Fruit fly (Drosophila melanogaster) whole organism, embryonic: ENCODE measurements around the gene CG10254.

ENCODE experiments used
- Blimp-1 ChIP-seq: fragments of 200-800 bp; sonication (Bioruptor generic); optimal IDR thresholded peaks from 3 replicates; lab custom pipeline; 2018; ENCODE audit warnings: missing biosample characterization, missing genetic modification characterization, mild to moderate bottlenecking, moderate library complexity, missing genetic modification reagents
- CG11560 ChIP-seq: fragments of 200-800 bp; sonication (Bioruptor generic); IDR thresholded peaks from 3 replicates; pipeline ENCODE4 v1.3.6; 2022; ENCODE audit warnings: missing biosample characterization, missing genetic modification characterization
- CG12769 ChIP-seq: fragments of 200-800 bp; sonication (Bioruptor generic); optimal IDR thresholded peaks from 2 replicates; lab custom pipeline; 2019; ENCODE audit warnings: missing biosample characterization, mild to moderate bottlenecking, missing genetic modification characterization, moderate library complexity
- CG13296 ChIP-seq: fragments of 200-800 bp; sonication (Bioruptor generic); optimal IDR thresholded peaks from 3 replicates; lab custom pipeline; 2018; ENCODE audit warnings: missing biosample characterization, mild to moderate bottlenecking, missing genetic modification characterization
- CG15514 ChIP-seq: fragments of 200-800 bp; sonication (Bioruptor generic); optimal IDR thresholded peaks from 3 replicates; lab custom pipeline; 2017; ENCODE audit warnings: missing biosample characterization, missing genetic modification characterization, mild to moderate bottlenecking, moderate library complexity, missing genetic modification reagents
- CG18262 ChIP-seq: fragments of 200-800 bp; optimal IDR thresholded peaks from 3 replicates; lab custom pipeline; 2019; ENCODE audit warnings: missing biosample characterization, mild to moderate bottlenecking, missing genetic modification characterization, moderate library complexity
- CG18764 ChIP-seq: fragments of 200-800 bp; sonication (Bioruptor generic); optimal IDR thresholded peaks from 3 replicates; lab custom pipeline; 2016; ENCODE audit warnings: missing biosample characterization, missing genetic modification characterization
- CG32532 ChIP-seq: fragments of 200-800 bp; sonication (Bioruptor generic); IDR thresholded peaks from 2 replicates; pipeline ENCODE4 v1.3.6; 2022; ENCODE audit warnings: missing biosample characterization, missing genetic modification characterization
- CG33557 ChIP-seq: fragments of 200-800 bp; sonication (Bioruptor generic); optimal IDR thresholded peaks from 2 replicates; lab custom pipeline; 2019; ENCODE audit warnings: missing biosample characterization, mild to moderate bottlenecking, missing genetic modification characterization, moderate library complexity
- CG4617 ChIP-seq: fragments of 200-800 bp; sonication (Bioruptor generic); optimal IDR thresholded peaks from 3 replicates; lab custom pipeline; 2016; ENCODE audit warnings: missing biosample characterization, missing genetic modification characterization, borderline replicate concordance
- CG6683 ChIP-seq: fragments of 200-800 bp; sonication (Bioruptor generic); optimal IDR thresholded peaks from 2 replicates; lab custom pipeline; 2017; ENCODE audit warnings: missing biosample characterization, mild to moderate bottlenecking, missing genetic modification characterization, missing genetic modification reagents
- CG7963 ChIP-seq: fragments of 200-800 bp; sonication (Bioruptor generic); IDR thresholded peaks from 3 replicates; pipeline ENCODE4 v1.3.6; 2022; ENCODE audit warnings: missing biosample characterization, missing genetic modification characterization; ENCODE audit not compliant: partially characterized antibody
- CG7987 ChIP-seq: fragments of 200-800 bp; sonication (Bioruptor generic); optimal IDR thresholded peaks from 2 replicates; lab custom pipeline; 2018; ENCODE audit warnings: missing biosample characterization, mild to moderate bottlenecking, missing genetic modification characterization, moderate library complexity
- CG8089 ChIP-seq: fragments of 200-800 bp; sonication (Bioruptor generic); optimal IDR thresholded peaks from 3 replicates; lab custom pipeline; 2016; ENCODE audit warnings: missing biosample characterization, missing genetic modification characterization
- CG8359 ChIP-seq: fragments of 200-800 bp; sonication (Bioruptor generic); optimal IDR thresholded peaks from 2 replicates; lab custom pipeline; 2017; ENCODE audit warnings: missing biosample characterization, mild to moderate bottlenecking, missing genetic modification characterization, borderline replicate concordance
- CG9609 ChIP-seq: fragments of 200-800 bp; sonication (Bioruptor generic); optimal IDR thresholded peaks from 3 replicates; lab custom pipeline; 2016; ENCODE audit warnings: missing biosample characterization, missing genetic modification characterization
- CoRest ChIP-seq: fragments of 200-800 bp; sonication (Bioruptor generic); optimal IDR thresholded peaks from 3 replicates; lab custom pipeline; 2018; ENCODE audit warnings: missing biosample characterization, mild to moderate bottlenecking, missing genetic modification characterization, moderate library complexity
- Doc2 ChIP-seq: fragments of 200-800 bp; sonication (Bioruptor generic); IDR thresholded peaks from 2 replicates; pipeline ENCODE4 v1.3.6; 2022; ENCODE audit warnings: missing biosample characterization, missing genetic modification characterization
- Dp ChIP-seq: fragments of 200-800 bp; sonication (Bioruptor generic); optimal IDR thresholded peaks from 2 replicates; lab custom pipeline; 2018; ENCODE audit warnings: missing biosample characterization, mild to moderate bottlenecking, missing genetic modification characterization, moderate library complexity
- E2f2 ChIP-seq: fragments of 200-800 bp; sonication (Bioruptor generic); IDR thresholded peaks from 2 replicates; pipeline ENCODE4 v1.3.6; 2022; ENCODE audit warnings: missing biosample characterization, missing genetic modification characterization
- Ets65A ChIP-seq: fragments of 200-800 bp; sonication (Bioruptor generic); peaks from one replicate; lab custom pipeline; 2016; ENCODE audit warnings: missing biosample characterization, missing genetic modification characterization
- Fer1 ChIP-seq: fragments of 200-800 bp; sonication (Bioruptor generic); optimal IDR thresholded peaks from 2 replicates; lab custom pipeline; 2017; ENCODE audit warnings: missing biosample characterization, mild to moderate bottlenecking, missing genetic modification characterization
- MBD-R2 ChIP-seq: fragments of 200-800 bp; sonication (Bioruptor generic); IDR thresholded peaks from 2 replicates; pipeline ENCODE4 v1.3.6; 2022; ENCODE audit warnings: missing biosample characterization, missing genetic modification characterization
- Med ChIP-seq: fragments of 200-800 bp; sonication (Bioruptor generic); peaks from one replicate; lab custom pipeline; 2016; ENCODE audit warnings: missing biosample characterization, missing genetic modification characterization, mild to moderate bottlenecking, inconsistent platforms, moderate library complexity
- NC2α ChIP-seq: fragments of 200-800 bp; sonication (Bioruptor generic); optimal IDR thresholded peaks from 2 replicates; lab custom pipeline; 2016; ENCODE audit warnings: missing biosample characterization, missing genetic modification characterization
- NfI ChIP-seq: fragments of 200-800 bp; sonication (Bioruptor generic); optimal IDR thresholded peaks from 3 replicates; lab custom pipeline; 2018; ENCODE audit warnings: missing biosample characterization, mild to moderate bottlenecking, missing genetic modification characterization, moderate library complexity
- Optix ChIP-seq: fragments of 200-800 bp; sonication (Bioruptor generic); IDR thresholded peaks from 3 replicates; pipeline ENCODE4 v1.3.6; 2022; ENCODE audit warnings: missing biosample characterization, missing genetic modification characterization
- Pdp1 ChIP-seq, 2 experiments: fragments of 200-800 bp; sonication (Bioruptor generic); optimal IDR thresholded peaks; 3 replicates each; lab custom pipeline; 2016; ENCODE audit warnings: missing biosample characterization in 2 of 2, missing genetic modification characterization in 2 of 2, mild to moderate bottlenecking in 1 of 2, moderate library complexity in 1 of 2
- amos ChIP-seq: fragments of 200-800 bp; sonication (Bioruptor generic); IDR thresholded peaks from 2 replicates; pipeline ENCODE4 v1.3.6; 2022; ENCODE audit warnings: missing biosample characterization, missing genetic modification characterization; ENCODE audit not compliant: partially characterized antibody
- bcd ChIP-seq: fragments of 200-800 bp; sonication (Bioruptor generic); optimal IDR thresholded peaks from 2 replicates; lab custom pipeline; 2017; ENCODE audit warnings: missing biosample characterization, mild to moderate bottlenecking, missing genetic modification characterization
- chif ChIP-seq, 2 experiments: fragments of 200-800 bp; sonication (Bioruptor generic); optimal IDR thresholded peaks; 3 replicates each; lab custom pipeline; 2016; ENCODE audit warnings: missing biosample characterization in 2 of 2, missing genetic modification characterization in 2 of 2
- croc ChIP-seq: fragments of 200-800 bp; sonication (Bioruptor generic); conservative IDR thresholded peaks from 3 replicates; pipeline ENCODE4 v1.3.6; 2022; ENCODE audit warnings: missing biosample characterization, missing genetic modification characterization
- dmrt11E ChIP-seq: fragments of 200-800 bp; sonication (Bioruptor generic); optimal IDR thresholded peaks from 3 replicates; lab custom pipeline; 2018; ENCODE audit warnings: missing biosample characterization, mild to moderate bottlenecking, missing genetic modification characterization, moderate library complexity
- exex ChIP-seq: fragments of 200-800 bp; sonication (Bioruptor generic); optimal IDR thresholded peaks from 4 replicates; lab custom pipeline; 2018; ENCODE audit warnings: missing biosample characterization, mild to moderate bottlenecking, missing genetic modification characterization, moderate library complexity
- gce ChIP-seq: fragments of 200-800 bp; sonication (Bioruptor generic); IDR thresholded peaks from 3 replicates; pipeline ENCODE4 v1.3.6; 2022; ENCODE audit warnings: missing biosample characterization, missing genetic modification characterization
- hkb ChIP-seq, 2 experiments: fragments of 200-800 bp in 1 of 2; fragments of >200 bp in 1 of 2; sonication (Bioruptor generic) in 1 of 2; IDR thresholded peaks in 1 of 2; optimal IDR thresholded peaks in 1 of 2; 2 replicates each; pipeline versions ENCODE4 v1.3.6 to Lab custom; 2017 to 2022; ENCODE audit warnings: missing biosample characterization in 1 of 2, missing genetic modification characterization in 1 of 2
- insv ChIP-seq, 2 experiments: fragments of 200-800 bp; sonication (Bioruptor generic); optimal IDR thresholded peaks; 3 replicates each; lab custom pipeline; 2016 to 2018; ENCODE audit warnings: missing biosample characterization in 2 of 2, missing genetic modification characterization in 2 of 2
- lilli ChIP-seq: fragments of 200-800 bp; sonication (Bioruptor generic); optimal IDR thresholded peaks from 3 replicates; lab custom pipeline; 2016; ENCODE audit warnings: missing biosample characterization, missing genetic modification characterization
- nerfin-1 ChIP-seq: fragments of 200-800 bp; sonication (Bioruptor generic); optimal IDR thresholded peaks from 3 replicates; lab custom pipeline; 2019; ENCODE audit warnings: missing biosample characterization, mild to moderate bottlenecking, missing genetic modification characterization, moderate library complexity
- shn ChIP-seq: fragments of 200-800 bp; sonication (Bioruptor generic); optimal IDR thresholded peaks from 3 replicates; lab custom pipeline; 2016; ENCODE audit warnings: missing biosample characterization, missing genetic modification characterization
- slbo ChIP-seq: fragments of 200-800 bp; sonication (Bioruptor generic); IDR thresholded peaks from 2 replicates; pipeline ENCODE4 v1.3.6; 2022; ENCODE audit warnings: missing biosample characterization, missing genetic modification characterization
- slp2 ChIP-seq: fragments of 200-800 bp; sonication (Bioruptor generic); optimal IDR thresholded peaks from 2 replicates; lab custom pipeline; 2016; ENCODE audit warnings: missing biosample characterization, missing genetic modification characterization
- sr ChIP-seq: fragments of 200-800 bp; sonication (Bioruptor generic); IDR thresholded peaks from 3 replicates; pipeline ENCODE4 v1.3.6; 2022; ENCODE audit warnings: missing biosample characterization, missing genetic modification characterization
- stwl ChIP-seq: fragments of 200-800 bp; sonication (Bioruptor generic); optimal IDR thresholded peaks from 3 replicates; lab custom pipeline; 2018; ENCODE audit warnings: missing biosample characterization, mild to moderate bottlenecking, missing genetic modification characterization, moderate library complexity
- tll ChIP-seq, 2 experiments: fragments of 200-800 bp in 1 of 2; fragments of >200 bp in 1 of 2; sonication (Bioruptor generic) in 1 of 2; optimal IDR thresholded peaks; 2 replicates each; lab custom pipeline; 2017 to 2019; ENCODE audit warnings: missing biosample characterization in 2 of 2, missing genetic modification characterization in 2 of 2, mild to moderate bottlenecking in 1 of 2, moderate library complexity in 1 of 2
- twi ChIP-seq: fragments of 200-800 bp; optimal IDR thresholded peaks from 2 replicates; lab custom pipeline; 2019; ENCODE audit warnings: missing biosample characterization, mild to moderate bottlenecking, missing genetic modification characterization, moderate library complexity
- wek ChIP-seq: fragments of 200-800 bp; sonication (Bioruptor generic); optimal IDR thresholded peaks from 3 replicates; lab custom pipeline; 2018; ENCODE audit warnings: missing biosample characterization, mild to moderate bottlenecking, missing genetic modification characterization, moderate library complexity

The CG10254 gene

DNA sequence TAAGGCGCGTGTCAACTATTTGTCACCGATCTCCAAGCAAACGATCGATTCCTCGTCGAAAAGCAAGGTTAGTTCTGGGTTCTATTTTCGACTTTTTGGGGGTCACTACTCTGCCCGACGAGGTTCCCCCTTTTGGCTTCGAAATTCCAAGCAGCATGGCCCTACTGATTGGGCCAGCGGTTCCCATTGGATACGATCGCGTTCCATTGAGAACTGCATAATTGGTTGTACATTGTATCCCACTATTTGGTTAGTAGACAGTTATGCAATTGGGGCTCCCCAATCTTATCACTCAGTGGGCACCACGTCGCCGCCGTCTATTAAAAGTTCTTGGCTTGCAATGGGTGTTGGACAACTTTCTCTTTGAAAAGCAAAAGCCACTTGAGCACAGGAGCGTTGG, 39.0 kb upstream of the CG10254 start (continued):
- TF ChIP-seq Blimp-1 (GFP tag; lab: Kevin White, UChicago) = peak; percentile 68
- TF ChIP-seq dmrt11E = no peak
- TF ChIP-seq CG8359 (GFP tag; lab: Kevin White, UChicago) = peak; percentile 16
- no peak for TF ChIP-seq Doc2 (GFP tag; lab: Robert Waterston, UW)
- no peak for TF ChIP-seq wek
- no peak for TF ChIP-seq slp2 (GFP tag; lab: Kevin White, UChicago)
- no peak for TF ChIP-seq slbo (GFP tag; lab: Robert Waterston, UW)
- TF ChIP-seq NC2α = no peak
- TF ChIP-seq CG12769 (tag; lab: Kevin White, UChicago) = peak; percentile 24
- TF ChIP-seq CG4617 = no peak
- peak in 1 of 2 experiments; percentile 54 for TF ChIP-seq insv (GFP tag; optimal IDR thresholded peaks at IDR 0.05; lab: Kevin White, UChicago)
- peak; percentile 18 for TF ChIP-seq Med (GFP tag; lab: Kevin White, UChicago)
- TF ChIP-seq sr (GFP tag; lab: Robert Waterston, UW) = no peak
- TF ChIP-seq bcd (GFP tag; lab: Kevin White, UChicago) = no peak
- peak in 1 of 2 experiments; percentile 91 for TF ChIP-seq Pdp1 (GFP tag; optimal IDR thresholded peaks at IDR 0.05; lab: Kevin White, UChicago)
- TF ChIP-seq Optix = no peak
- TF ChIP-seq gce (GFP tag; lab: Robert Waterston, UW) = peak; percentile 32; the same call in 1 of the 3 replicates

DNA sequence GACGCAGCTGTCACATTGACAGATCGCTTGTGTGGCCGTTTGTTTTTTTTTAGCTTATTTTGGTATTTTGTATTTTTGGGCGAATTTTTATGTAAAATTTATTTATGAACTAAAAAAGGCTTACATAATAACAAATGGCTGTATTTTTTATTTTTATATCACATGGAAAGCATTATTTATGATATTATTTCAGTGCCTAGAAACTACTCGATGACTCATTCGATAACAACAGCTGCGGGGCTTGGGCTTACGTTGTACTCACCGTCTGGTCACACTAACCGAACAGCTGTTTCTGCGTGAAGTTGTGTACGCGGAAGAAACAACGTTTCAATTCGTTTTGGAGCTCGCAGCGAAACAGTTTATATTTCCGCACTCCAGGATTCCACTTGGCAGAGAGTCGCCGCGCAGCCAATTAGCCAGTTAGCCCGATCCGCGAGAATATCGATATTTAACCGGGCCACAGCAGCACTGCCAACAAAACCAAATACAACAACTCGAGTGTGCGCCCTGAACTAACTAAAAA, 38.3 kb upstream of the CG10254 start, which contains the start of the genes Hmgcr and Rpn9:
Hmgcr (plus strand) TSS at position 335 of the 523 bp plus-strand sequence.
Rpn9 (minus strand) TSS at position 473 of the 523 bp plus-strand sequence.
- peak; percentile 83 for TF ChIP-seq Med (GFP tag; lab: Kevin White, UChicago)
- peak; percentile 89 for TF ChIP-seq hkb (optimal IDR thresholded peaks at IDR 0.05; lab: Kevin White, UChicago)
- no peak for TF ChIP-seq hkb (GFP tag; IDR thresholded peaks at IDR 0.05; lab: Robert Waterston, UW)
- no peak for TF ChIP-seq CG32532 (GFP tag; lab: Robert Waterston, UW)
- peak; percentile 0 for TF ChIP-seq CG8089 (GFP tag; lab: Kevin White, UChicago)
- TF ChIP-seq CG13296 = peak; percentile 18
- TF ChIP-seq E2f2 (GFP tag; lab: Robert Waterston, UW) = peak; percentile 25; the same call in 1 of the 2 replicates
- TF ChIP-seq MBD-R2 (GFP tag; lab: Robert Waterston, UW) = peak; percentile 73
- peak; percentile 30 for TF ChIP-seq NfI (GFP tag; lab: Kevin White, UChicago)
- TF ChIP-seq tll (GFP tag; optimal IDR thresholded peaks at IDR 0.05; lab: Kevin White, UChicago) = peak in 1 of 2 experiments; percentile 29
- peak; percentile 67 for TF ChIP-seq CG15514
- peak; percentile 55 for TF ChIP-seq CoRest (tag; lab: Kevin White, UChicago)
- TF ChIP-seq CG18262 = peak; percentile 24
- 0 out of 3 replicates have a peak, but pooled peaks have one; percentile 22 for TF ChIP-seq CG7963
- TF ChIP-seq exex (tag; lab: Kevin White, UChicago) = peak; percentile 17
- no peak for TF ChIP-seq CG9609 (GFP tag; lab: Kevin White, UChicago)
- peak; percentile 6 for TF ChIP-seq Ets65A (GFP tag; lab: Kevin White, UChicago)
- TF ChIP-seq lilli = peak; percentile 13
- peak; percentile 43 for TF ChIP-seq twi (tag; lab: Kevin White, UChicago)
- TF ChIP-seq CG6683 = no peak
- TF ChIP-seq chif (GFP tag; optimal IDR thresholded peaks at IDR 0.05; lab: Kevin White, UChicago) = no peak
- TF ChIP-seq shn (GFP tag; lab: Kevin White, UChicago) = peak; percentile 27
- peak; percentile 41 for TF ChIP-seq CG7987 (GFP tag; lab: Kevin White, UChicago)
- 0 out of 2 replicates have a peak, but pooled peaks have one; percentile 16 for TF ChIP-seq amos (GFP tag; lab: Robert Waterston, UW)
- peak; percentile 35 for TF ChIP-seq nerfin-1 (tag; lab: Kevin White, UChicago)
- TF ChIP-seq CG11560 = peak; percentile 99
- TF ChIP-seq Dp (GFP tag; lab: Kevin White, UChicago) = peak; percentile 48
- no peak for TF ChIP-seq croc (GFP tag; lab: Robert Waterston, UW)
- TF ChIP-seq CG33557 = peak; percentile 24
- peak; percentile 28 for TF ChIP-seq Fer1 (GFP tag; lab: Kevin White, UChicago)
- peak; percentile 95 for TF ChIP-seq stwl
- TF ChIP-seq insv (GFP tag; optimal IDR thresholded peaks at IDR 0.05; lab: Kevin White, UChicago) = peak in 1 of 2 experiments; percentile 65
- no peak for TF ChIP-seq CG18764 (GFP tag; lab: Kevin White, UChicago)
